Fruit fly (Drosophila melanogaster) whole organism, embryonic: Measurements from ENCODE around the gene CG33158.

ENCODE experiments used
- B-H2 ChIP-seq: fragments of 200-800 bp; sonication (Bioruptor generic); optimal IDR thresholded peaks from 2 replicates; lab custom pipeline; 2018; ENCODE audit warnings: missing biosample characterization, mild to moderate bottlenecking, missing genetic modification characterization
- C15 ChIP-seq: fragments of 200-800 bp; sonication (Bioruptor generic); IDR thresholded peaks from 3 replicates; pipeline ENCODE4 v1.3.6; 2022; ENCODE audit warnings: missing biosample characterization, missing genetic modification characterization
- CG10209 ChIP-seq: fragments of 200-800 bp; sonication (Bioruptor generic); optimal IDR thresholded peaks from 3 replicates; lab custom pipeline; 2017; ENCODE audit warnings: missing biosample characterization, mild to moderate bottlenecking, missing genetic modification characterization, missing genetic modification reagents
- CG10321 ChIP-seq: fragments of 200-800 bp; sonication (Bioruptor generic); IDR thresholded peaks from 2 replicates; pipeline ENCODE4 v1.3.6; 2022; ENCODE audit warnings: missing biosample characterization, missing genetic modification characterization
- CG11560 ChIP-seq: fragments of 200-800 bp; sonication (Bioruptor generic); IDR thresholded peaks from 3 replicates; pipeline ENCODE4 v1.3.6; 2022; ENCODE audit warnings: missing biosample characterization, missing genetic modification characterization
- CG12104 ChIP-seq: fragments of 200-800 bp; sonication (Bioruptor generic); optimal IDR thresholded peaks from 3 replicates; lab custom pipeline; 2016; ENCODE audit warnings: missing biosample characterization, missing genetic modification characterization
- CG12744 ChIP-seq: fragments of 200-800 bp; sonication (Bioruptor generic); optimal IDR thresholded peaks from 2 replicates; lab custom pipeline; 2016; ENCODE audit warnings: missing biosample characterization, missing genetic modification characterization
- CG12942 ChIP-seq: fragments of 200-800 bp; sonication (Bioruptor generic); optimal IDR thresholded peaks from 3 replicates; lab custom pipeline; 2016; ENCODE audit warnings: missing biosample characterization, missing genetic modification characterization
- CG14860 ChIP-seq: fragments of 200-800 bp; sonication (Bioruptor generic); IDR thresholded peaks from 3 replicates; pipeline ENCODE4 v1.3.6; 2022; ENCODE audit warnings: missing biosample characterization, missing genetic modification characterization; ENCODE audit not compliant: partially characterized antibody
- CG14965 ChIP-seq: fragments of 200-800 bp; sonication (Bioruptor generic); optimal IDR thresholded peaks from 2 replicates; lab custom pipeline; 2016; ENCODE audit warnings: missing biosample characterization, missing genetic modification characterization, borderline replicate concordance
- CG15011 ChIP-seq: fragments of 200-800 bp; sonication (Bioruptor generic); optimal IDR thresholded peaks from 3 replicates; lab custom pipeline; 2018; ENCODE audit warnings: missing biosample characterization, mild to moderate bottlenecking, missing genetic modification characterization
- CG15601 ChIP-seq: fragments of 200-800 bp; sonication (Bioruptor generic); optimal IDR thresholded peaks from 3 replicates; lab custom pipeline; 2019; ENCODE audit warnings: missing biosample characterization, mild to moderate bottlenecking, missing genetic modification characterization, moderate library complexity
- CG17186 ChIP-seq: fragments of 200-800 bp; sonication (Bioruptor generic); optimal IDR thresholded peaks from 3 replicates; lab custom pipeline; 2017; ENCODE audit warnings: missing biosample characterization, missing genetic modification reagents, missing genetic modification characterization
- CG1792 ChIP-seq: fragments of 200-800 bp; sonication (Bioruptor generic); optimal IDR thresholded peaks from 2 replicates; lab custom pipeline; 2016; ENCODE audit warnings: missing biosample characterization, missing genetic modification characterization
- CG30431 ChIP-seq: fragments of 200-800 bp; sonication (Bioruptor generic); optimal IDR thresholded peaks from 2 replicates; lab custom pipeline; 2017; ENCODE audit warnings: missing biosample characterization, missing genetic modification characterization
- CG3838 ChIP-seq: fragments of 200-800 bp; sonication (Bioruptor generic); optimal IDR thresholded peaks from 3 replicates; lab custom pipeline; 2016; ENCODE audit warnings: missing biosample characterization, missing genetic modification characterization
- CG7271 ChIP-seq: fragments of 200-800 bp; sonication (Bioruptor generic); optimal IDR thresholded peaks from 2 replicates; lab custom pipeline; 2018; ENCODE audit warnings: missing biosample characterization, mild to moderate bottlenecking, missing genetic modification characterization, moderate library complexity
- Dip3 ChIP-seq: fragments of 200-800 bp; sonication (Bioruptor generic); optimal IDR thresholded peaks from 3 replicates; lab custom pipeline; 2016; ENCODE audit warnings: missing biosample characterization, missing genetic modification characterization
- Ets97D ChIP-seq: fragments of 200-800 bp; sonication (Bioruptor generic); optimal IDR thresholded peaks from 3 replicates; lab custom pipeline; 2016; ENCODE audit warnings: missing biosample characterization, missing genetic modification characterization
- HLH3B ChIP-seq: fragments of 200-800 bp; sonication (Bioruptor generic); IDR thresholded peaks from 2 replicates; pipeline ENCODE4 v1.3.6; 2022; ENCODE audit warnings: missing biosample characterization, missing genetic modification characterization
- HLHmδ ChIP-seq: fragments of 200-800 bp; sonication (Bioruptor generic); optimal IDR thresholded peaks from 2 replicates; lab custom pipeline; 2018; ENCODE audit warnings: missing biosample characterization, mild to moderate bottlenecking, missing genetic modification characterization, moderate library complexity
- Hey ChIP-seq: fragments of 200-800 bp; sonication (Bioruptor generic); optimal IDR thresholded peaks from 3 replicates; lab custom pipeline; 2018; ENCODE audit warnings: missing biosample characterization, mild to moderate bottlenecking, missing genetic modification characterization
- MBD-R2 ChIP-seq: fragments of 200-800 bp; sonication (Bioruptor generic); IDR thresholded peaks from 2 replicates; pipeline ENCODE4 v1.3.6; 2022; ENCODE audit warnings: missing biosample characterization, missing genetic modification characterization
- Neu2 ChIP-seq: fragments of 200-800 bp; sonication (Bioruptor generic); optimal IDR thresholded peaks from 3 replicates; lab custom pipeline; 2016; ENCODE audit warnings: missing biosample characterization, missing genetic modification characterization, borderline replicate concordance
- Nf-YB ChIP-seq: fragments of 200-800 bp; sonication (Bioruptor generic); optimal IDR thresholded peaks from 3 replicates; lab custom pipeline; 2019; ENCODE audit warnings: missing biosample characterization, mild to moderate bottlenecking, missing genetic modification characterization, moderate library complexity
- Nf-YC ChIP-seq: fragments of 200-800 bp; optimal IDR thresholded peaks from 3 replicates; lab custom pipeline; 2019; ENCODE audit warnings: missing biosample characterization, mild to moderate bottlenecking, missing genetic modification characterization, moderate library complexity
- Six4 ChIP-seq: fragments of 200-800 bp; sonication (Bioruptor generic); optimal IDR thresholded peaks from 2 replicates; lab custom pipeline; 2016; ENCODE audit warnings: missing biosample characterization, missing genetic modification characterization
- Sry-δ ChIP-seq: fragments of 200-800 bp; sonication (Bioruptor generic); optimal IDR thresholded peaks from 2 replicates; lab custom pipeline; 2016; ENCODE audit warnings: missing biosample characterization, missing genetic modification characterization
- Vsx1 ChIP-seq: fragments of 200-800 bp; sonication (Bioruptor generic); optimal IDR thresholded peaks from 2 replicates; lab custom pipeline; 2017; ENCODE audit warnings: missing biosample characterization, mild to moderate bottlenecking, missing genetic modification characterization, missing genetic modification reagents
- ato ChIP-seq: fragments of 200-800 bp; sonication (Bioruptor generic); IDR thresholded peaks from 2 replicates; pipeline ENCODE4 v1.3.6; 2022; ENCODE audit warnings: missing biosample characterization, missing genetic modification characterization; ENCODE audit not compliant: partially characterized antibody
- danr ChIP-seq: fragments of 200-800 bp; sonication (Bioruptor generic); IDR thresholded peaks from 2 replicates; pipeline ENCODE4 v1.3.6; 2022; ENCODE audit warnings: missing biosample characterization, missing genetic modification characterization
- dimm ChIP-seq: fragments of 200-800 bp; sonication (Bioruptor generic); IDR thresholded peaks from 2 replicates; pipeline ENCODE4 v1.3.6; 2022; ENCODE audit warnings: missing biosample characterization, missing genetic modification characterization
- emc ChIP-seq: fragments of 200-800 bp; sonication (Bioruptor generic); optimal IDR thresholded peaks from 2 replicates; lab custom pipeline; 2016; ENCODE audit warnings: missing biosample characterization, missing genetic modification characterization
- ems ChIP-seq: fragments of 200-800 bp; sonication (Bioruptor generic); optimal IDR thresholded peaks from 3 replicates; lab custom pipeline; 2016; ENCODE audit warnings: missing biosample characterization, missing genetic modification characterization
- eve ChIP-seq, 2 experiments: fragments of >200 bp; optimal IDR thresholded peaks; 2 replicates each; lab custom pipeline; 2017; ENCODE audit warnings: missing biosample characterization in 2 of 2, missing genetic modification characterization in 2 of 2
- ewg ChIP-seq: fragments of 200-800 bp; sonication (Bioruptor generic); optimal IDR thresholded peaks from 3 replicates; lab custom pipeline; 2017; ENCODE audit warnings: mild to moderate bottlenecking, missing biosample characterization, missing genetic modification reagents, missing genetic modification characterization
- eyg ChIP-seq: fragments of 200-800 bp; sonication (Bioruptor generic); optimal IDR thresholded peaks from 3 replicates; lab custom pipeline; 2016; ENCODE audit warnings: missing biosample characterization, missing genetic modification characterization
- fd96Cb ChIP-seq: fragments of 200-800 bp; sonication (Bioruptor generic); optimal IDR thresholded peaks from 2 replicates; lab custom pipeline; 2018; ENCODE audit warnings: missing biosample characterization, mild to moderate bottlenecking, missing genetic modification characterization, moderate library complexity
- inv ChIP-seq: fragments of 200-800 bp; sonication (Bioruptor generic); IDR thresholded peaks from 2 replicates; pipeline ENCODE4 v1.3.6; 2022; ENCODE audit warnings: missing biosample characterization, missing genetic modification characterization; ENCODE audit not compliant: partially characterized antibody
- jigr1 ChIP-seq: fragments of 200-800 bp; sonication (Bioruptor generic); IDR thresholded peaks from 3 replicates; pipeline ENCODE4 v1.3.6; 2022; ENCODE audit warnings: missing biosample characterization, missing genetic modification characterization
- kay ChIP-seq: fragments of 200-800 bp; sonication (Bioruptor generic); optimal IDR thresholded peaks from 2 replicates; lab custom pipeline; 2016; ENCODE audit warnings: missing biosample characterization, missing genetic modification characterization
- lilli ChIP-seq: fragments of 200-800 bp; sonication (Bioruptor generic); optimal IDR thresholded peaks from 3 replicates; lab custom pipeline; 2016; ENCODE audit warnings: missing biosample characterization, missing genetic modification characterization
- mam ChIP-seq: fragments of 200-800 bp; sonication (Bioruptor generic); optimal IDR thresholded peaks from 3 replicates; lab custom pipeline; 2016; ENCODE audit warnings: missing biosample characterization, missing genetic modification characterization
- mirr ChIP-seq: fragments of 200-800 bp; sonication (Bioruptor generic); optimal IDR thresholded peaks from 3 replicates; lab custom pipeline; 2018; ENCODE audit warnings: missing biosample characterization, mild to moderate bottlenecking, missing genetic modification characterization
- org-1 ChIP-seq: fragments of 200-800 bp; sonication (Bioruptor generic); optimal IDR thresholded peaks from 2 replicates; lab custom pipeline; 2017; ENCODE audit warnings: missing biosample characterization, missing genetic modification characterization
- tgo ChIP-seq: fragments of 200-800 bp; sonication (Bioruptor generic); IDR thresholded peaks from 3 replicates; pipeline ENCODE4 v1.3.6; 2022; ENCODE audit warnings: missing biosample characterization, missing genetic modification characterization
- usp ChIP-seq: fragments of >200 bp; optimal IDR thresholded peaks from 2 replicates; lab custom pipeline; 2017; ENCODE audit warnings: missing biosample characterization, missing genetic modification characterization
- z ChIP-seq: fragments of 200-800 bp; sonication (Bioruptor generic); IDR thresholded peaks from 3 replicates; pipeline ENCODE4 v1.3.6; 2022; ENCODE audit warnings: missing biosample characterization, missing genetic modification characterization
- zf30C ChIP-seq: fragments of 200-800 bp; sonication (Bioruptor generic); optimal IDR thresholded peaks from 3 replicates; lab custom pipeline; 2018; ENCODE audit warnings: missing biosample characterization, mild to moderate bottlenecking, missing genetic modification characterization

The CG33158 gene

dm6 chr3L:16480408-16481193 is 61.2 kb downstream of the CG33158 start (continued):
- TF ChIP-seq lilli (peak; percentile 94), CG11560 (tag; lab: Robert Waterston, UW) (peak; percentile 86), CG10321 (GFP tag; lab: Robert Waterston, UW) (peak; percentile 73), inv (GFP tag; lab: Robert Waterston, UW) (no peak), z (peak; percentile 73; the same call in 2 of the 3 replicates), fd96Cb (peak; percentile 99), kay (GFP tag; lab: Kevin White, UChicago) (peak; percentile 96), CG12942 (GFP tag; lab: Kevin White, UChicago) (peak; percentile 95), B-H2 (no peak), CG30431 (peak; percentile 96), HLHmδ (GFP tag; lab: Kevin White, UChicago) (no peak), CG15601 (tag; lab: Kevin White, UChicago) (peak; percentile 97), CG10209 (peak; percentile 96), CG3838 (GFP tag; lab: Kevin White, UChicago) (peak; percentile 92), ems (peak; percentile 95), CG14860 (GFP tag; lab: Robert Waterston, UW) (no peak), emc (GFP tag; lab: Kevin White, UChicago) (peak; percentile 91), Six4 (GFP tag; lab: Kevin White, UChicago) (peak; percentile 97), HLH3B (GFP tag; lab: Robert Waterston, UW) (peak; percentile 98), tgo (GFP tag; lab: Robert Waterston, UW) (peak; percentile 97), Sry-δ (GFP tag; lab: Kevin White, UChicago) (peak; percentile 70), CG1792 (GFP tag; lab: Kevin White, UChicago) (peak; percentile 94), CG14965 (GFP tag; lab: Kevin White, UChicago) (peak; percentile 81), dimm (GFP tag; lab: Robert Waterston, UW) (peak; percentile 94), eyg (GFP tag; lab: Kevin White, UChicago) (peak; percentile 90), mam (GFP tag; lab: Kevin White, UChicago) (peak; percentile 94), Ets97D (GFP tag; lab: Kevin White, UChicago) (peak; percentile 84), jigr1 (GFP tag; lab: Robert Waterston, UW) (peak; percentile 97), eve (GFP tag; optimal IDR thresholded peaks at IDR 0.05; lab: Kevin White, UChicago) (peak; percentile 2 to 99), CG12104 (GFP tag; lab: Kevin White, UChicago) (peak; percentile 96), CG7271 (tag; lab: Kevin White, UChicago) (peak; percentile 75), org-1 (GFP tag; lab: Kevin White, UChicago) (peak; percentile 95), Dip3 (GFP tag; lab: Kevin White, UChicago) (peak; percentile 90), MBD-R2 (GFP tag; lab: Robert Waterston, UW) (peak; percentile 92), CG17186 (GFP tag; lab: Kevin White, UChicago) (peak; percentile 93), usp (GFP tag; lab: Kevin White, UChicago) (no peak), Neu2 (peak; percentile 59), Nf-YC (tag; lab: Kevin White, UChicago) (peak; percentile 74), ato (no peak), Vsx1 (GFP tag; lab: Kevin White, UChicago) (peak; percentile 87), CG15011 (GFP tag; lab: Kevin White, UChicago) (peak; percentile 88), C15 (peak; percentile 72; the same call in 1 of the 3 replicates), danr (GFP tag; lab: Robert Waterston, UW) (peak; percentile 91), Nf-YB (GFP tag; lab: Kevin White, UChicago) (peak; percentile 86), CG12744 (GFP tag; lab: Kevin White, UChicago) (peak; percentile 94), ewg (peak; percentile 95), mirr (GFP tag; lab: Kevin White, UChicago) (peak; percentile 37), zf30C (peak; percentile 94), Hey (tag; lab: Kevin White, UChicago) (peak; percentile 70)
